Fruit fly (Drosophila melanogaster): Measurements from ENCODE around the gene CG45690.
A peak's percentile ranks its signal among the peaks of the same experiment; 100 is the strongest.

The CG45690 gene

dm6 chr2L:10616767-10617166 is 41.3 kb upstream of the CG45690 start (continued):
- TF ChIP-seq CG14860 (GFP tag; IDR thresholded peaks at IDR 0.05; ENCODE audit: partially characterized antibody), result no peak
- TF ChIP-seq bcd (GFP tag; optimal IDR thresholded peaks at IDR 0.05), result peak; percentile 68
- peak; percentile 49 for TF ChIP-seq CG31224 (GFP tag; IDR thresholded peaks at IDR 0.05)
- 0 out of 2 replicates have a peak, but pooled peaks have one; percentile 41 for TF ChIP-seq klu (GFP tag; IDR thresholded peaks at IDR 0.05)
- TF ChIP-seq CG3995 (GFP tag; optimal IDR thresholded peaks at IDR 0.05), result no peak
- TF ChIP-seq ase (GFP tag; IDR thresholded peaks at IDR 0.05), result peak; percentile 76; the same call in 1 of the 3 replicates
- TF ChIP-seq ewg (GFP tag; optimal IDR thresholded peaks at IDR 0.05), result peak; percentile 51
- peak; percentile 80 for TF ChIP-seq CG17361 (GFP tag; IDR thresholded peaks at IDR 0.05)
- TF ChIP-seq mld (GFP tag; IDR thresholded peaks at IDR 0.05; ENCODE audit: partially characterized antibody), result no peak
- TF ChIP-seq CG1529 (GFP tag; optimal IDR thresholded peaks at IDR 0.05), result peak; percentile 55
- peak; percentile 81 for TF ChIP-seq CG7839 (tag; optimal IDR thresholded peaks at IDR 0.05)
- 0 out of 3 replicates have a peak, but pooled peaks have one; percentile 36 for TF ChIP-seq jigr1 (GFP tag; IDR thresholded peaks at IDR 0.05)
- peak; percentile 81 for TF ChIP-seq Blimp-1 (GFP tag; optimal IDR thresholded peaks at IDR 0.05)
- TF ChIP-seq sim (GFP tag; IDR thresholded peaks at IDR 0.05), result peak; percentile 58; the same call in 1 of the 2 replicates
- TF ChIP-seq gem (tag; optimal IDR thresholded peaks at IDR 0.05), result peak; percentile 86
- no peak for TF ChIP-seq CG10431 (GFP tag; optimal IDR thresholded peaks at IDR 0.05)
- no peak for TF ChIP-seq ato (GFP tag; IDR thresholded peaks at IDR 0.05; ENCODE audit: partially characterized antibody)
- peak; percentile 7 for TF ChIP-seq her (GFP tag; optimal IDR thresholded peaks at IDR 0.05)
- peak; percentile 35 for TF ChIP-seq CG13123 (GFP tag; optimal IDR thresholded peaks at IDR 0.05)
- no peak for TF ChIP-seq sug (tag; optimal IDR thresholded peaks at IDR 0.05)
- TF ChIP-seq CG4424 (GFP tag; optimal IDR thresholded peaks at IDR 0.05), result peak; percentile 67
- 0 out of 2 replicates have a peak, but pooled peaks have one; percentile 24 for TF ChIP-seq CG11696 (GFP tag; IDR thresholded peaks at IDR 0.05)
- TF ChIP-seq tap (tag; optimal IDR thresholded peaks at IDR 0.05), result peak; percentile 70
- TF ChIP-seq Scr (GFP tag; IDR thresholded peaks at IDR 0.05; ENCODE audit: partially characterized antibody), result no peak
- TF ChIP-seq NfI (GFP tag; optimal IDR thresholded peaks at IDR 0.05), result peak; percentile 53
- peak; percentile 79 for TF ChIP-seq CG34422 (GFP tag; IDR thresholded peaks at IDR 0.05)
- TF ChIP-seq CG1233 (GFP tag; optimal IDR thresholded peaks at IDR 0.05), result peak; percentile 57
- peak; percentile 15 for TF ChIP-seq CG31365 (tag; optimal IDR thresholded peaks at IDR 0.05)
- TF ChIP-seq tx (GFP tag; optimal IDR thresholded peaks at IDR 0.05), result peak; percentile 28
- TF ChIP-seq Nf-YC (tag; optimal IDR thresholded peaks at IDR 0.05), result no peak
- TF ChIP-seq YL-1 (GFP tag; optimal IDR thresholded peaks at IDR 0.05), result no peak
- peak; percentile 73 for TF ChIP-seq Sox100B (GFP tag; optimal IDR thresholded peaks at IDR 0.05)
- peak; percentile 72 for TF ChIP-seq CoRest (tag; optimal IDR thresholded peaks at IDR 0.05)
- peak; percentile 94 for TF ChIP-seq Med (GFP tag)
- TF ChIP-seq CG3065 (GFP tag; optimal IDR thresholded peaks at IDR 0.05), result no peak
- peak; percentile 29 for TF ChIP-seq slp2 (GFP tag; optimal IDR thresholded peaks at IDR 0.05)
- no peak for TF ChIP-seq CG10274 (GFP tag; optimal IDR thresholded peaks at IDR 0.05)
- TF ChIP-seq dpn (GFP tag; optimal IDR thresholded peaks at IDR 0.05), result peak; percentile 62 to 77
- TF ChIP-seq shn (GFP tag; optimal IDR thresholded peaks at IDR 0.05), result peak; percentile 44
- peak; percentile 45 for TF ChIP-seq CG10654 (GFP tag; optimal IDR thresholded peaks at IDR 0.05)
- peak; percentile 83 for TF ChIP-seq CG6689 (GFP tag; IDR thresholded peaks at IDR 0.05)
- TF ChIP-seq Fer1 (GFP tag; optimal IDR thresholded peaks at IDR 0.05), result peak; percentile 28
- TF ChIP-seq danr (GFP tag; IDR thresholded peaks at IDR 0.05), result peak; percentile 72
- peak; percentile 19 for TF ChIP-seq CG11723 (GFP tag; optimal IDR thresholded peaks at IDR 0.05)
- TF ChIP-seq ham (GFP tag; IDR thresholded peaks at IDR 0.05), result no peak
- no peak for TF ChIP-seq CG6765 (GFP tag; optimal IDR thresholded peaks at IDR 0.05)
- no peak for TF ChIP-seq MTF-1 (GFP tag; optimal IDR thresholded peaks at IDR 0.05; ENCODE audit: borderline replicate concordance)
- TF ChIP-seq HLH54F (GFP tag; optimal IDR thresholded peaks at IDR 0.05), result no peak
- no peak for TF ChIP-seq Poxn (GFP tag; IDR thresholded peaks at IDR 0.05)
- peak; percentile 90 for TF ChIP-seq Xrp1 (GFP tag; IDR thresholded peaks at IDR 0.05)
- TF ChIP-seq CkIIα-i1 (GFP tag; IDR thresholded peaks at IDR 0.05), result no peak

Data from whole organism, embryonic.